Worm (Caenorhabditis elegans): ENCODE results near the gene glt-3.

The glt-3 gene

ce11 chrIV:10129957-10130356, at the start of gene glt-3:
Gene glt-3 (plus strand): TSS chrIV:10130257.
- TF ChIP-seq nhr-25 (tag; optimal IDR thresholded peaks at IDR 0.05) = no peak
- TF ChIP-seq pqm-1 (tag; optimal IDR thresholded peaks at IDR 0.05) = no peak
- TF ChIP-seq eor-1 (tag; optimal IDR thresholded peaks at IDR 0.05) = no peak
- no peak for TF ChIP-seq egl-27 (tag; optimal IDR thresholded peaks at IDR 0.05)
- TF ChIP-seq tbx-2 (tag; optimal IDR thresholded peaks at IDR 0.05) = no peak
- TF ChIP-seq lin-39 (tag; optimal IDR thresholded peaks at IDR 0.05) = no peak
- TF ChIP-seq fos-1 (tag; optimal IDR thresholded peaks at IDR 0.05) = no peak
- TF ChIP-seq nhr-12 (tag; optimal IDR thresholded peaks at IDR 0.05) = no peak

ce11 chrIV:10080816-10081215, 49.2 kb upstream of the glt-3 start, which contains the start of gene W01B6.6:
Gene W01B6.6 (plus strand): TSS chrIV:10081116.
- TF ChIP-seq mdl-1 (tag; optimal IDR thresholded peaks at IDR 0.05) (no peak), unc-62 (GFP tag; optimal IDR thresholded peaks at IDR 0.05) (no peak), ceh-9 (tag; optimal IDR thresholded peaks at IDR 0.05) (no peak), hmg-11 (tag; optimal IDR thresholded peaks at IDR 0.05) (no peak)

- TF ChIP-seq ztf-11 (tag; optimal IDR thresholded peaks at IDR 0.05) (no peak), pha-4 (tag; optimal IDR thresholded peaks at IDR 0.05) (no peak)
Measured at ce11 chrIV:10084323-10084959, 45.6 kb upstream of the glt-3 start, which contains the start of gene W01B6.8. Gene W01B6.8 (minus strand): TSS chrIV:10084373.

- TF ChIP-seq sea-2 (GFP tag; optimal IDR thresholded peaks at IDR 0.05) = no peak
- no peak for TF ChIP-seq nhr-11 (tag; optimal IDR thresholded peaks at IDR 0.05)
- TF ChIP-seq jun-1 (tag; optimal IDR thresholded peaks at IDR 0.05) = peak; percentile 10
- no peak for TF ChIP-seq nhr-77 (tag; optimal IDR thresholded peaks at IDR 0.05)
- TF ChIP-seq egl-5 (tag; optimal IDR thresholded peaks at IDR 0.05) = no peak
- TF ChIP-seq nhr-25 (tag; optimal IDR thresholded peaks at IDR 0.05) = peak; percentile 70
- peak; percentile 84 for TF ChIP-seq nfya-1 (tag; optimal IDR thresholded peaks at IDR 0.05; ENCODE audit: insufficient read depth)
- TF ChIP-seq lin-15B (tag; optimal IDR thresholded peaks at IDR 0.05) = peak; percentile 93
- TF ChIP-seq ZK546.5 (tag; optimal IDR thresholded peaks at IDR 0.05) = no peak
- no peak for TF ChIP-seq ceh-9 (tag; optimal IDR thresholded peaks at IDR 0.05)
- no peak for TF ChIP-seq elt-3 (tag; optimal IDR thresholded peaks at IDR 0.05)
- TF ChIP-seq tbx-2 (tag; optimal IDR thresholded peaks at IDR 0.05) = no peak
- TF ChIP-seq nhr-43 (tag; optimal IDR thresholded peaks at IDR 0.05; ENCODE audit: poor library complexity, severe bottlenecking) = peak; percentile 74
- peak; percentile 17 for TF ChIP-seq pqm-1 (tag; optimal IDR thresholded peaks at IDR 0.05)
- TF ChIP-seq ama-1 (optimal IDR thresholded peaks at IDR 0.05) = no peak
- TF ChIP-seq skn-1 (tag; optimal IDR thresholded peaks at IDR 0.05) = peak; percentile 4
- no peak for TF ChIP-seq ceh-28 (tag; optimal IDR thresholded peaks at IDR 0.05)
- TF ChIP-seq snpc-4 (tag; optimal IDR thresholded peaks at IDR 0.05) = peak; percentile 36
- TF ChIP-seq lsy-12 (tag; optimal IDR thresholded peaks at IDR 0.05) = no peak
- TF ChIP-seq fkh-10 (GFP tag; optimal IDR thresholded peaks at IDR 0.05) = peak; percentile 23
- TF ChIP-seq fkh-2 (tag; optimal IDR thresholded peaks at IDR 0.05) = no peak
- peak; percentile 71 for TF ChIP-seq R02D3.7 (tag; optimal IDR thresholded peaks at IDR 0.05)
- no peak for TF ChIP-seq nhr-28 (tag; optimal IDR thresholded peaks at IDR 0.05)
- no peak for TF ChIP-seq unc-62 (GFP tag; optimal IDR thresholded peaks at IDR 0.05)
- TF ChIP-seq mml-1 (tag; optimal IDR thresholded peaks at IDR 0.05) = no peak
- peak; percentile 70 for TF ChIP-seq lin-39 (tag; optimal IDR thresholded peaks at IDR 0.05)
- TF ChIP-seq nhr-23 (tag; optimal IDR thresholded peaks at IDR 0.05) = peak; percentile 54
Measured at ce11 chrIV:10085401-10086187, 44.5 kb upstream of the glt-3 start, which contains the start of the genes col-2 and ndc-80. Gene col-2 (minus strand): TSS chrIV:10085451. Gene ndc-80 (plus strand): TSS chrIV:10086137.
